Worm (Caenorhabditis elegans) whole organism, L1 larva: ENCODE data around the gene irg-1.

Experiments used
- ceh-8 ChIP-seq: fragments of 200-800 bp; sonication (Bioruptor generic); optimal IDR thresholded peaks from 2 replicates; lab custom pipeline; 2018; ENCODE audit warnings: mild to moderate bottlenecking, missing genetic modification characterization, moderate library complexity, missing compliant biosample characterization
- ceh-82 ChIP-seq, 3 experiments: fragments of 150-350 bp in 1 of 3; sonication (generic microtip) in 2 of 3; optimal IDR thresholded peaks; 2 replicates each; lab custom pipeline; 2014 to 2017; ENCODE audit warnings: missing biosample characterization in 3 of 3, missing genetic modification characterization in 3 of 3
- fkh-10 ChIP-seq: sonication (generic microtip); optimal IDR thresholded peaks from 2 replicates; lab custom pipeline; 2017; ENCODE audit warnings: missing biosample characterization, missing genetic modification reagents, missing genetic modification characterization
- nhr-71 ChIP-seq: sonication (generic microtip); optimal IDR thresholded peaks from 2 replicates; lab custom pipeline; 2016; ENCODE audit warnings: mild to moderate bottlenecking, missing genetic modification characterization, moderate library complexity, missing compliant biosample characterization
- tlp-1 ChIP-seq: fragments of 150-350 bp; optimal IDR thresholded peaks from 2 replicates; lab custom pipeline; 2014; ENCODE audit warnings: missing biosample characterization, missing genetic modification characterization
- unc-62 ChIP-seq: fragments of 150-350 bp; optimal IDR thresholded peaks from 2 replicates; lab custom pipeline; 2014; ENCODE audit warnings: missing biosample characterization, missing genetic modification reagents, missing genetic modification characterization

ce11 chrV:3552740-3553469, 29.5 kb downstream of the irg-1 start, which contains the start of gene T24A6.20:
- no peak for TF ChIP-seq unc-62 (GFP tag; lab: Kevin White, UChicago)
- no peak for TF ChIP-seq nhr-71
- no peak for TF ChIP-seq ceh-82 (tag; optimal IDR thresholded peaks at IDR 0.05; lab: Kevin White, UChicago)
- no peak for TF ChIP-seq tlp-1
- no peak for TF ChIP-seq fkh-10 (GFP tag; lab: Kevin White, UChicago)
- no peak for TF ChIP-seq ceh-8 (GFP tag; lab: Kevin White, UChicago)
